Worm (Caenorhabditis elegans) whole organism, L3 larva: Measurements from ENCODE around the gene F40C5.2.

Source experiments
- R02D3.7 ChIP-seq: fragments of 150-350 bp; optimal IDR thresholded peaks from 2 replicates; lab custom pipeline; 2014; ENCODE audit warnings: missing biosample characterization, missing genetic modification characterization
- ZK546.5 ChIP-seq: sonication (generic microtip); optimal IDR thresholded peaks from 2 replicates; lab custom pipeline; 2017; ENCODE audit warnings: missing biosample characterization, missing genetic modification characterization
- aly-2 ChIP-seq: fragments of 150-350 bp; optimal IDR thresholded peaks from 2 replicates; lab custom pipeline; 2014; ENCODE audit warnings: missing biosample characterization, missing genetic modification characterization
- ceh-9 ChIP-seq: sonication (generic microtip); optimal IDR thresholded peaks from 2 replicates; lab custom pipeline; 2018; ENCODE audit warnings: missing biosample characterization, missing genetic modification characterization
- daf-12 ChIP-seq: fragments of 150-350 bp; optimal IDR thresholded peaks from 2 replicates; lab custom pipeline; 2014; ENCODE audit warnings: missing biosample characterization, missing genetic modification reagents, missing genetic modification characterization
- egl-27 ChIP-seq: sonication (generic microtip); optimal IDR thresholded peaks from 4 replicates; lab custom pipeline; 2017; ENCODE audit warnings: missing biosample characterization, missing genetic modification reagents, missing genetic modification characterization
- egl-5 ChIP-seq: fragments of 150-350 bp; optimal IDR thresholded peaks from 2 replicates; lab custom pipeline; 2017; ENCODE audit warnings: missing biosample characterization, missing genetic modification reagents, missing genetic modification characterization, inconsistent platforms
- elt-1 ChIP-seq: fragments of 150-350 bp; optimal IDR thresholded peaks from 2 replicates; lab custom pipeline; 2014; ENCODE audit warnings: missing biosample characterization, missing genetic modification characterization
- elt-2 ChIP-seq: sonication (generic microtip); optimal IDR thresholded peaks from 2 replicates; lab custom pipeline; 2016; ENCODE audit warnings: missing genetic modification reagents, mild to moderate bottlenecking, missing genetic modification characterization, missing compliant biosample characterization
- elt-3 ChIP-seq, 3 experiments: fragments of 150-350 bp in 1 of 3; sonication (generic microtip) in 2 of 3; optimal IDR thresholded peaks; 2 replicates in 2 of 3; 4 replicates in 1 of 3; lab custom pipeline; 2014 to 2017; ENCODE audit warnings: missing biosample characterization in 3 of 3, missing genetic modification characterization in 3 of 3
- eor-1 ChIP-seq, 2 experiments: fragments of 150-350 bp; optimal IDR thresholded peaks; 2 replicates each; lab custom pipeline; 2014 to 2018; ENCODE audit warnings: missing biosample characterization in 2 of 2, missing genetic modification characterization in 2 of 2
- fkh-2 ChIP-seq: fragments of 150-350 bp; optimal IDR thresholded peaks from 2 replicates; lab custom pipeline; 2014; ENCODE audit warnings: missing biosample characterization, missing genetic modification reagents, missing genetic modification characterization
- fos-1 ChIP-seq: fragments of 150-350 bp; optimal IDR thresholded peaks from 2 replicates; lab custom pipeline; 2014; ENCODE audit warnings: missing biosample characterization, missing genetic modification characterization
- hmg-11 ChIP-seq: sonication (generic microtip); optimal IDR thresholded peaks from 2 replicates; lab custom pipeline; 2016; ENCODE audit warnings: missing genetic modification characterization, missing compliant biosample characterization
- jun-1 ChIP-seq: fragments of 150-350 bp; optimal IDR thresholded peaks from 2 replicates; lab custom pipeline; 2014; ENCODE audit warnings: missing biosample characterization, missing genetic modification reagents, missing genetic modification characterization
- lin-15B ChIP-seq: fragments of 150-350 bp; optimal IDR thresholded peaks from 2 replicates; lab custom pipeline; 2014; ENCODE audit warnings: missing biosample characterization, missing genetic modification characterization
- mml-1 ChIP-seq: fragments of 150-350 bp; sonication (generic microtip); optimal IDR thresholded peaks from 3 replicates; lab custom pipeline; 2014; ENCODE audit warnings: missing biosample characterization, missing genetic modification characterization
- nfya-1 ChIP-seq: sonication (generic microtip); optimal IDR thresholded peaks from 2 replicates; lab custom pipeline; 2017; ENCODE audit warnings: missing genetic modification characterization, mild to moderate bottlenecking, missing compliant biosample characterization, antibody characterized with exemption, moderate library complexity; ENCODE audit not compliant: insufficient read depth
- nhr-11 ChIP-seq: fragments of 150-350 bp; optimal IDR thresholded peaks from 2 replicates; lab custom pipeline; 2014; ENCODE audit warnings: missing biosample characterization, missing genetic modification characterization
- nhr-23 ChIP-seq: fragments of 150-350 bp; optimal IDR thresholded peaks from 2 replicates; lab custom pipeline; 2014; ENCODE audit warnings: missing biosample characterization, missing genetic modification reagents, missing genetic modification characterization
- nhr-25 ChIP-seq: sonication (generic microtip); optimal IDR thresholded peaks from 2 replicates; lab custom pipeline; 2017; ENCODE audit warnings: missing biosample characterization, missing genetic modification characterization
- nhr-43 ChIP-seq: sonication (generic microtip); optimal IDR thresholded peaks from 2 replicates; lab custom pipeline; 2016; ENCODE audit warnings: mild to moderate bottlenecking, missing genetic modification characterization, missing compliant biosample characterization; ENCODE audit not compliant: poor library complexity, severe bottlenecking
- nhr-67 ChIP-seq: fragments of 150-350 bp; optimal IDR thresholded peaks from 2 replicates; lab custom pipeline; 2014; ENCODE audit warnings: missing biosample characterization, missing genetic modification characterization
- pha-4 ChIP-seq: fragments of 150-350 bp; optimal IDR thresholded peaks from 2 replicates; lab custom pipeline; 2014; ENCODE audit warnings: missing biosample characterization, missing genetic modification reagents, missing genetic modification characterization
- pqm-1 ChIP-seq: fragments of 150-350 bp; optimal IDR thresholded peaks from 2 replicates; lab custom pipeline; 2017; ENCODE audit warnings: missing biosample characterization, missing genetic modification characterization, inconsistent platforms
- snpc-4 ChIP-seq: fragments of 150-350 bp; optimal IDR thresholded peaks from 2 replicates; lab custom pipeline; 2014; ENCODE audit warnings: missing biosample characterization, missing genetic modification characterization
- unc-39 ChIP-seq: sonication (generic microtip); optimal IDR thresholded peaks from 4 replicates; lab custom pipeline; 2017; ENCODE audit warnings: missing biosample characterization, missing genetic modification characterization
- unc-62 ChIP-seq: fragments of 150-350 bp; sonication (generic microtip); optimal IDR thresholded peaks from 4 replicates; lab custom pipeline; 2014; ENCODE audit warnings: missing biosample characterization, missing genetic modification reagents, missing genetic modification characterization
- zag-1 ChIP-seq: fragments of 150-350 bp; optimal IDR thresholded peaks from 2 replicates; lab custom pipeline; 2014; ENCODE audit warnings: missing biosample characterization, missing genetic modification characterization
- ztf-11 ChIP-seq: fragments of 150-350 bp; optimal IDR thresholded peaks from 2 replicates; lab custom pipeline; 2014; ENCODE audit warnings: missing biosample characterization, missing genetic modification characterization
- ztf-4 ChIP-seq: fragments of 150-350 bp; optimal IDR thresholded peaks from 2 replicates; lab custom pipeline; 2014; ENCODE audit warnings: missing biosample characterization, missing genetic modification characterization

F40C5.2 gene

ce11 chrV:3580385-3580784, 9.6 kb downstream of the F40C5.2 start:
- peak; percentile 2 for TF ChIP-seq pha-4 (tag; lab: Kevin White, UChicago)
- peak; percentile 76 for TF ChIP-seq elt-2
- TF ChIP-seq pqm-1 (tag; lab: Kevin White, UChicago): peak; percentile 60
- TF ChIP-seq unc-39: no peak
- TF ChIP-seq, all 47 proteins: peak for 3

ce11 chrV:3581034-3581433, 10.2 kb downstream of the F40C5.2 start:
- peak; percentile 66 for TF ChIP-seq pha-4 (tag; lab: Kevin White, UChicago)
- no peak for TF ChIP-seq lin-15B

ce11 chrV:3581643-3582042, 10.8 kb downstream of the F40C5.2 start:
- TF ChIP-seq elt-2: no peak
- no peak for TF ChIP-seq daf-12 (tag; lab: Kevin White, UChicago)
- no peak for TF ChIP-seq hmg-11 (tag; lab: Kevin White, UChicago)
- TF ChIP-seq unc-62 (GFP tag; lab: Kevin White, UChicago): no peak
- TF ChIP-seq nhr-25 (tag; lab: Kevin White, UChicago): no peak
- TF ChIP-seq ztf-11: no peak
- TF ChIP-seq elt-1 (tag; lab: Kevin White, UChicago): no peak
- TF ChIP-seq pqm-1 (tag; lab: Kevin White, UChicago): no peak
- TF ChIP-seq nhr-43 (tag; lab: Kevin White, UChicago): no peak
- no peak for TF ChIP-seq nhr-23 (tag; lab: Kevin White, UChicago)
- no peak for TF ChIP-seq elt-3 (tag; optimal IDR thresholded peaks at IDR 0.05; lab: Kevin White, UChicago)
- TF ChIP-seq nhr-67: no peak
- TF ChIP-seq jun-1 (tag; lab: Kevin White, UChicago): no peak
- TF ChIP-seq ceh-9 (tag; lab: Kevin White, UChicago): no peak
- no peak for TF ChIP-seq egl-27
- no peak for TF ChIP-seq ztf-4 (tag; lab: Kevin White, UChicago)
- TF ChIP-seq mml-1 (tag; lab: Kevin White, UChicago): no peak
- no peak for TF ChIP-seq egl-5
- TF ChIP-seq fos-1 (tag; lab: Kevin White, UChicago): no peak
- no peak for TF ChIP-seq R02D3.7 (tag; lab: Kevin White, UChicago)

- TF ChIP-seq elt-3 (tag; optimal IDR thresholded peaks at IDR 0.05; lab: Kevin White, UChicago): no peak
- TF ChIP-seq nfya-1 (tag; lab: Kevin White, UChicago): peak; percentile 34
- TF ChIP-seq egl-27: no peak
- TF ChIP-seq elt-2: peak; percentile 6
- no peak for TF ChIP-seq fkh-2 (tag; lab: Kevin White, UChicago)
- TF ChIP-seq nhr-43 (tag; lab: Kevin White, UChicago): peak; percentile 60
- no peak for TF ChIP-seq aly-2 (tag; lab: Kevin White, UChicago)
- no peak for TF ChIP-seq ztf-4 (tag; lab: Kevin White, UChicago)
- no peak for TF ChIP-seq hmg-11 (tag; lab: Kevin White, UChicago)
Observed at ce11 chrV:3582086-3582485, 11.3 kb downstream of the F40C5.2 start.

- TF ChIP-seq nhr-11 (tag; lab: Kevin White, UChicago) (no peak), zag-1 (tag; lab: Kevin White, UChicago) (no peak), aly-2 (tag; lab: Kevin White, UChicago) (no peak), pha-4 (tag; lab: Kevin White, UChicago) (no peak), nhr-25 (tag; lab: Kevin White, UChicago) (no peak), fkh-2 (tag; lab: Kevin White, UChicago) (no peak)
Observed at ce11 chrV:3582671-3583070, 11.9 kb downstream of the F40C5.2 start.

ce11 chrV:3583622-3584021, 12.8 kb downstream of the F40C5.2 start:
- TF ChIP-seq elt-3 (tag; optimal IDR thresholded peaks at IDR 0.05; lab: Kevin White, UChicago) (no peak), elt-2 (no peak), snpc-4 (tag; lab: Kevin White, UChicago) (no peak), hmg-11 (tag; lab: Kevin White, UChicago) (no peak), ceh-9 (tag; lab: Kevin White, UChicago) (no peak), ZK546.5 (tag; lab: Kevin White, UChicago) (no peak), eor-1 (tag; optimal IDR thresholded peaks at IDR 0.05; lab: Kevin White, UChicago) (no peak), nfya-1 (tag; lab: Kevin White, UChicago) (no peak)
